Worm (Caenorhabditis elegans) whole organism, L3 larva: ENCODE data around the gene tap-1.

Experiments
- ceh-16 ChIP-seq: sonication (generic microtip); optimal IDR thresholded peaks from 2 replicates; lab custom pipeline; 2017; ENCODE audit warnings: missing biosample characterization, missing genetic modification characterization
- ceh-28 ChIP-seq: fragments of 150-350 bp; optimal IDR thresholded peaks from 2 replicates; lab custom pipeline; 2014; ENCODE audit warnings: missing biosample characterization, missing genetic modification reagents, missing genetic modification characterization
- egl-27 ChIP-seq: sonication (generic microtip); optimal IDR thresholded peaks from 4 replicates; lab custom pipeline; 2017; ENCODE audit warnings: missing biosample characterization, missing genetic modification reagents, missing genetic modification characterization
- elt-3 ChIP-seq, 3 experiments: fragments of 150-350 bp in 1 of 3; sonication (generic microtip) in 2 of 3; optimal IDR thresholded peaks; 2 replicates in 2 of 3; 4 replicates in 1 of 3; lab custom pipeline; 2014 to 2017; ENCODE audit warnings: missing biosample characterization in 3 of 3, missing genetic modification characterization in 3 of 3
- nfya-1 ChIP-seq: sonication (generic microtip); optimal IDR thresholded peaks from 2 replicates; lab custom pipeline; 2017; ENCODE audit warnings: missing genetic modification characterization, mild to moderate bottlenecking, missing compliant biosample characterization, antibody characterized with exemption, moderate library complexity; ENCODE audit not compliant: insufficient read depth
- nhr-23 ChIP-seq: fragments of 150-350 bp; optimal IDR thresholded peaks from 2 replicates; lab custom pipeline; 2014; ENCODE audit warnings: missing biosample characterization, missing genetic modification reagents, missing genetic modification characterization
- nhr-67 ChIP-seq: fragments of 150-350 bp; optimal IDR thresholded peaks from 2 replicates; lab custom pipeline; 2014; ENCODE audit warnings: missing biosample characterization, missing genetic modification characterization
- nhr-77 ChIP-seq: fragments of 150-350 bp; optimal IDR thresholded peaks from 2 replicates; lab custom pipeline; 2014; ENCODE audit warnings: missing biosample characterization, missing genetic modification characterization
- pqm-1 ChIP-seq: fragments of 150-350 bp; optimal IDR thresholded peaks from 2 replicates; lab custom pipeline; 2017; ENCODE audit warnings: missing biosample characterization, missing genetic modification characterization, inconsistent platforms
- zag-1 ChIP-seq: fragments of 150-350 bp; optimal IDR thresholded peaks from 2 replicates; lab custom pipeline; 2014; ENCODE audit warnings: missing biosample characterization, missing genetic modification characterization
- ztf-11 ChIP-seq: fragments of 150-350 bp; optimal IDR thresholded peaks from 2 replicates; lab custom pipeline; 2014; ENCODE audit warnings: missing biosample characterization, missing genetic modification characterization

DNA sequence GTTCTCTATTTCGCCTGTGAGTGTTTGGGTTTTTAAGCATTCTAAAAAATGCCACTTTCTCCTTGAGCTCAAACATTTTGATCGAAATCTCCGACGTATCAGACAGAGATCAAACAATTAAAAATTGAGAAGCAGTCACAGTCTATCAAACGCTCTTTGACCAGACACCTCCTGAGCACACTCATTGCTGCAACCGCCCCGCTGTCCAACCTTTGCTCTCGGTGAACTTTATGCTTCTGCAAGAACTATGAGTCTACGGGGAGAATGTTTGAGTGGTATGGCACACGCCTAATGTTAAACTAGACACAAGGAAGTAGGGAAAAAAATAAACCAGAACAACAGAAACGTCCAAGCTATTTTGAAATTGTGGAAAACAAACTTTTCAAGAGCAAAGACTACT lies 24.2 kb upstream of the tap-1 start:
- no peak for TF ChIP-seq nhr-23
- no peak for TF ChIP-seq ceh-28 (tag; lab: Kevin White, UChicago)
- TF ChIP-seq nfya-1 (tag; lab: Kevin White, UChicago) = no peak
- no peak for TF ChIP-seq pqm-1 (tag; lab: Kevin White, UChicago)
- no peak for TF ChIP-seq zag-1 (tag; lab: Kevin White, UChicago)
- no peak for TF ChIP-seq nhr-77 (tag; lab: Kevin White, UChicago)
- TF ChIP-seq ztf-11 (tag; lab: Kevin White, UChicago) = no peak
- TF ChIP-seq elt-3 (tag; optimal IDR thresholded peaks at IDR 0.05; lab: Kevin White, UChicago) = no peak
- TF ChIP-seq nhr-67 (tag; lab: Kevin White, UChicago) = no peak
- no peak for TF ChIP-seq ceh-16 (tag; lab: Kevin White, UChicago)
- no peak for TF ChIP-seq egl-27 (tag; lab: Kevin White, UChicago)
